Worm (Caenorhabditis elegans): ENCODE results near the gene acy-3.

The acy-3 gene

ce11 chrIII:3801379-3801894 lies 15.2 kb upstream of the acy-3 start:
- TF ChIP-seq unc-62 (GFP tag; optimal IDR thresholded peaks at IDR 0.05) = peak; percentile 49

- TF ChIP-seq unc-62 (GFP tag; optimal IDR thresholded peaks at IDR 0.05) = no peak
Observed at ce11 chrIII:3800934-3801252, 14.6 kb upstream of the acy-3 start.

- no peak for TF ChIP-seq unc-62 (GFP tag; optimal IDR thresholded peaks at IDR 0.05)
Observed at ce11 chrIII:3800240-3800933, 14.1 kb upstream of the acy-3 start, which contains the start of gene mtm-3. Gene mtm-3 (minus strand): TSS chrIII:3800467.

- no peak for TF ChIP-seq unc-62 (GFP tag; optimal IDR thresholded peaks at IDR 0.05)
Observed at ce11 chrIII:3799213-3799612, 12.9 kb upstream of the acy-3 start.

ce11 chrIII:3798416-3798815 lies 12.1 kb upstream of the acy-3 start:
- no peak for TF ChIP-seq unc-62 (GFP tag; optimal IDR thresholded peaks at IDR 0.05)

- TF ChIP-seq unc-62 (GFP tag; optimal IDR thresholded peaks at IDR 0.05) = no peak
Observed at ce11 chrIII:3797180-3798026, 11.1 kb upstream of the acy-3 start.

ce11 chrIII:3795933-3796332 lies 9.7 kb upstream of the acy-3 start:
- TF ChIP-seq unc-62 (GFP tag; optimal IDR thresholded peaks at IDR 0.05) = no peak

ce11 chrIII:3790855-3791254 lies 4.6 kb upstream of the acy-3 start:
- TF ChIP-seq unc-62 (GFP tag; optimal IDR thresholded peaks at IDR 0.05) = no peak

ce11 chrIII:3789688-3790371 lies 3.6 kb upstream of the acy-3 start:
- TF ChIP-seq unc-62 (GFP tag; optimal IDR thresholded peaks at IDR 0.05) = no peak

ce11 chrIII:3785094-3785493 lies 1.2 kb downstream of the acy-3 start:
- no peak for TF ChIP-seq unc-62 (GFP tag; optimal IDR thresholded peaks at IDR 0.05)

- no peak for TF ChIP-seq unc-62 (GFP tag; optimal IDR thresholded peaks at IDR 0.05)
Observed at ce11 chrIII:3783914-3784313, 2.4 kb downstream of the acy-3 start.

ce11 chrIII:3782853-3783252 lies 3.4 kb downstream of the acy-3 start:
- TF ChIP-seq unc-62 (GFP tag; optimal IDR thresholded peaks at IDR 0.05) = no peak

ce11 chrIII:3781827-3782226 lies 4.5 kb downstream of the acy-3 start:
- no peak for TF ChIP-seq unc-62 (GFP tag; optimal IDR thresholded peaks at IDR 0.05)

ce11 chrIII:3774550-3774949 lies 11.7 kb downstream of the acy-3 start:
- no peak for TF ChIP-seq unc-62 (GFP tag; optimal IDR thresholded peaks at IDR 0.05)

ce11 chrIII:3773173-3773572 lies 13.1 kb downstream of the acy-3 start, which contains the start of gene lec-4:
Gene lec-4 (minus strand): TSS chrIII:3773326.
- no peak for TF ChIP-seq unc-62 (GFP tag; optimal IDR thresholded peaks at IDR 0.05)

- no peak for TF ChIP-seq unc-62 (GFP tag; optimal IDR thresholded peaks at IDR 0.05)
Observed at ce11 chrIII:3768200-3768599, 18.1 kb downstream of the acy-3 start, which contains the start of gene gmeb-3. Gene gmeb-3 (plus strand): TSS chrIII:3768500.
